Worm (Caenorhabditis elegans): Measurements from ENCODE around the gene C02B4.3.
"Not testable (repeated sequence)": the region's sequence is repeated elsewhere in the genome, so short reads cannot be mapped to it uniquely, and the experiment has no call there.

Gene C02B4.3

DNA sequence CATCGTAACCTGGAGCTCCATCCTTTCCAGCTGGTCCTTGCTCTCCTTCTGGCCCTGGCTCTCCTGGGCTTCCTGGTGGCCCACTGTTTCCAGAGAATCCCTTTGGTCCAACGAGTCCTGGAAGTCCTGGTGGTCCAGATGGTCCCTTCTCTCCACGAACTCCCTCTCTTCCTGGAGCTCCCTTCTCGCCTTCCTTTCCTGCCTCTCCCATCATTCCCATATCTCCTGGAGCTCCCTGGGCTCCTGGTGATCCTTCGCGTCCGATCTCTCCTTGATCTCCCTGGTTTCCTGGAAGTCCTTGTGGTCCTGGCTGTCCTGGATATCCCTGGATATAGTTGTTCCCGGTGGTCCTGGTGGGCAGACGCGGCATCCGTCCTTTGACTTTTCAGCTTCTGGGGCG is 23.4 kb downstream of the C02B4.3 start:
- no peak for TF ChIP-seq unc-62 (GFP tag; optimal IDR thresholded peaks at IDR 0.05)

DNA sequence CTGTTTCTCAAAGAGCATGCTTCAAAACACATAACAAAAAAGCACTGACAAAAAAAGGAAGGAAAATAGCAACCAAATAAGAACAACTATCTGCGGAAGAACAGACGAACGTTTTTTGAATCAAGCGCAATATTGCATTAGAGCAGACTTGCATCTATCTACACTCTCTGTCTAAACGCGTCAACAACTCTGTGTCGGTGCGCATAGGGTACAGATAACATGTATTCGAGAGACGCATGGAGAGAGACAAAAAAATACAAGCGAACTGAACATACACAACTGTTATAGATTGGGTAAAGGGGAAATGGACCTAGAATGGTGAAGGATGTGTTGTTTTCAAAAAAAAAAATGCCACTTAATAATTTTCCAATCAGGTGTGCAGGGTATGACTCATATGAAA is 24.6 kb downstream of the C02B4.3 start:
- TF ChIP-seq unc-62 (GFP tag; optimal IDR thresholded peaks at IDR 0.05): no peak

DNA sequence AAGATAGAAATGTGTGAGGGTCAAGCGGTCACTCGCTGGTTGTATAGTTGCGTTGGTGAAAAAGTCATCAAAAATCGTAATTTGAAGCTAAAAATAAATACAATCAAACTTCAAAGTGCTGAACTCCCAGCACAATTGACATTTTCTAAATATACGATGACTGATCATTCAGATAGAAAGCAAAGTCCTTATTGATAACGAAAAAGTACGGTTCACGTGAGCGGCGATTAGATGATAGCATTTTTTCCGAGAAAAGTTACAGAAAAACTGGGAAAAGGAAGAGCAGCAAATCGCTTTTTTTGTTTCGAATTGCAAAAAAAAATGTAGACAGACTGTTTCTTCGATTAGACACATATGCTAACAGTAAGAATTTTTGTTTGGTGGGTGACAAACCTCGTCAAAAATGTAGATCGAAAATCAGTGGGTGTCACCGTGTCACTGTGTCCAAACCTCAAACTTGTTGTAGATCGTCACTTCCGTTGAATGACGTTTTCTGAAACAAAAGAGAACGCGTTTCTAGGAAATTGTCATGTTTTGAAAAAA is 25.7 kb downstream of the C02B4.3 start, which contains the start of gene ivns-1:
Gene ivns-1, minus strand, starts transcription at position 493 of the 543 bp plus-strand sequence.
- TF ChIP-seq unc-62 (GFP tag; optimal IDR thresholded peaks at IDR 0.05): no peak

DNA sequence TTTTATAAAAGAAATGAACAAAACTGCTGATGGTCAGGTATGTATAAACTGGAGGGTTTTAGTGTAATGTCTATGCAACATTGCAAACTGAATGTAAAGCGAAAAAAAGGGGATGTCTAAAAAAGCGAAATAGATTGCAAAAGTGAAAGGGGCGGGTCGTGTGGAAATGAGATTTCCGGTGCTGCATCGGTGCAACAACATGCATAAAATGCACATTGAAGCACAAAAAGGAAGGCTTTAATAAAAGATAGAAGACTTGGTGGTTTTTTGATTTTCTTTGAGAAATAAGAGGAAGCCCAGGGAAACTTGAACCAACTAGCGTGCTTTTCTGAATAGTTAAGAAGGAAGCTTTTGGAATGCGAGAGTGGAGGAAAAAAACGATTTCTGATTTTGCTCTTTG is 27.0 kb downstream of the C02B4.3 start:
- no peak for TF ChIP-seq unc-62 (GFP tag; optimal IDR thresholded peaks at IDR 0.05)

DNA sequence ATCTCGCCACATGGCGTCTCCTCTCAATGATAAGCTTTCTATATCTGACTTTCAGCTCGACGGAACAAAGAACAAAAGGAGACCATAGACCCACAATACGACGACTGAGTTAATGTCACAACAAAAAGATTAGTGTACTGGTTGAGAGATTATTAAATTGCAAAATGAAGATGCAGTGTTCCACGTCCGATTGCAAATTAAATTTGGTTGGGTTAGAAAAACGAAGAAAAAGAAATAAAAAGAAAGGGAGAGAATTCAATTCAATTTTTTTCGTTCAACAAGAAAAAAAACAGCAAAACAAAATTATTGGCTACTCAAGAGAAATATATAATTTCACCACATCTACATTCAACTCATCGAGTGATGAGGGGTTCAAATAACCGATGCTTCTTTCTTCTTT is 28.2 kb downstream of the C02B4.3 start:
- TF ChIP-seq unc-62 (GFP tag; optimal IDR thresholded peaks at IDR 0.05): no peak

DNA sequence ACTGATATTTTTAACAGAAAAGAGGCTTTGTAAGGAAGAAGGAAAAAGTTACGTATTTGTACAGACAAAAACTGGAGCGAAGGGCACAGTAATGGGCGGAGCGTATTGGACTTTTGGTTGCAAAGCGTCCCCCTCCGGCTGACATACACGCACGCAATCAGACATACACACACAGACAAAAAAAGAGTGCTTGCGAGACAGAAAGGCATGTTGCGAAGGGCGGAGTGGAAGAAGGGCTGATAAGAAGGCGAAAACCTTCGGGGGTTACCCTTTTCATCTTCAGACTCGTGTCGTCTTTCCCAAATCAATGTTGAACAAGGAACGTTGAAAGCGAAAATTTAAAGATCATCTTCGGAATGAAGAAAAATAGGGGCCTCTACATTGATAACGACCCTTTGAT is 29.1 kb downstream of the C02B4.3 start:
- no peak for TF ChIP-seq unc-62 (GFP tag; optimal IDR thresholded peaks at IDR 0.05)

DNA sequence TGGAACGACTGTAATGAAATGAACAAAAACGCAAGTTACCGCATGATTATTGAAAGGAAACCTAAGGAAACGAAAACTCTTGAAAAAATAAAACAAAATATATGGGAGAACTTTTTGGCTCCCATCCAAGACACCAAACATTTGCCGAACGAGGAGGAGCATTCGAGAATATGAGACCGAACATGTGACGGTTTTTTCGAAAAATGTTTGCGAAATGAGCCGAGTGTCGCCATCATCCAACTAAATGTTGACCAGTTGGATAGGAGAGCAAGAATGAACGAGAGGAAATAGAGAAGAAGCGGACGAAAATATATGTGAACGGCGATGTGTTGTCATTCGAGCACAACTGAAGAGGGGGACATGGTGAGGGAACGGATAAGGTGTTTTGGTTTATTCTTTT is 29.6 kb downstream of the C02B4.3 start:
- TF ChIP-seq unc-62 (GFP tag; optimal IDR thresholded peaks at IDR 0.05): no peak

DNA sequence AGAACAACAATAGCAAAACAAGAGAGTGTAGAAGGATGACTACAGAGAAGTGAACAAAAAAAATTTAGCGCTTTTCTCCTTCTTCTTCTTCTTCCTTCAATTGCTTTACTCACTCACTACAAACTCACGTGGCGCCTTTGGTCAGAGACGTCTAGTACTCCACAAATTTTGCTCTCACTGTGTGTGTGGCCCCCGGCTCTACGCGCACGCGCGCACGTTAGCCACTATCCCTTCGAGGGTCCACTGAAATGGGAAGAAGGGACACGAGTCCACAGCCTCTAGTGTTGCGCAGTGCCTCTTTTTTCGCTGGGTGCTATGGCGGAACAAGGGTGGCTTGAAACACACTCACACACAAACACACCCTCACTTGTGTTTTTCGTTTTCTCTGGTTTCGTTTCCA is 30.4 kb downstream of the C02B4.3 start:
- no peak for TF ChIP-seq unc-62 (GFP tag; optimal IDR thresholded peaks at IDR 0.05)

DNA sequence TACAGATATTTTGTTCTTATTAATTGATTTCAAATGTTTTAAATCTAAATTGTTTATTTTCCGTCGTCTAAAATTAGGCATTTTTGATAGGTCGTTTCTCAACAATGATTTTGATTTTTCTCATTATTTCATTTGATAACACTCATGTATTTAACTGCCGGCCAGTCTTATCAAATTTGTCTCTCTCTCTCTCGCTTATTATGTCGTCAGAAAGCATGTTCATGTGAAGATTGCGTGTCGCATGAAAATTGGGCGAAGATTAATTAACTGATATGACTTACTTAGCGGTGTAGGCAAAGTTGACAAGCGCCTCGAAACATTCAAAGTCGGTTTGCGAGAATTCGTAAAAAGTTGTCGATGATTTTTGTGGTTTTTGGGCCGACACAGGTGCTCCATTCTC is 31.9 kb downstream of the C02B4.3 start:
- TF ChIP-seq unc-62 (GFP tag; optimal IDR thresholded peaks at IDR 0.05): no peak

DNA sequence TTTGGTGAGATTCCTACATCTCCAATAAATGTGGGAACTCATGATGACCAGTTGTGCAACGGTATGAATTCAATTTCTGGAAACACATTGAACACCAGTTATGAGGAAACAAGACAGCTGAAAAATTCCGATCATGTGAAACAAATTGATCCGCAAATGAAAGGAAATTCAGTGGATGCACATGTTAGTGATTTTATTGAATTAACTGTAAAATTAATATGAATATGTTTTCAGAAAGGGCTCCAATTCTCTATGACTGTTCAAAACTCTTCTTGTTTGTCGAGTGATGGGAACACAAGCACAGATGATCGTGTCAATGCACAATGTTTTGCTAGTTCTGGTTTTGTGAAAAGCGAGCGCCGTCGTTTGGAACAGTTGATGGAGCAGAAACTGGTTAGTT is 39.3 kb downstream of the C02B4.3 start:
- no peak for TF ChIP-seq unc-62 (GFP tag; optimal IDR thresholded peaks at IDR 0.05)

DNA sequence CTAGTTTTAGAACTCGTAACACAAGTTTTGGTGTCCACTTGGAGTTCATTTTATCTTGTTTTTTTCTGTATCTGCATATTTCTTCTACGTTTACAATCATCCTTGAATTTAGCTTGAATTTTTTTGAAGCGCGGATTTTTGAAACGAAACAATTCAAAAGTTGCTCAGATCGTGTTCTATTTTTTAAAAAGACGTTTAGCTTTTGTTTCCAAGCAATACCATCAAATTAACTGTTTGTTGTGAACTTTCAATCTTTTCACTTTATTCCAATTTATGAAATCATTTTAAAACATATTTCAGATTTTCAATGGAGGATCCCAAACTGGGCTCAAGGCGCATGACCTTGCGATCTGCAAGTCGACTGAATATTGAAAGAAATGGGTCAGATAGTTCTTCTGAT is 40.5 kb downstream of the C02B4.3 start, which contains the start of gene R09A8.2:
Gene R09A8.2, plus strand, starts transcription at position 301 of the 400 bp plus-strand sequence.
- no peak for TF ChIP-seq unc-62 (GFP tag; optimal IDR thresholded peaks at IDR 0.05)

DNA sequence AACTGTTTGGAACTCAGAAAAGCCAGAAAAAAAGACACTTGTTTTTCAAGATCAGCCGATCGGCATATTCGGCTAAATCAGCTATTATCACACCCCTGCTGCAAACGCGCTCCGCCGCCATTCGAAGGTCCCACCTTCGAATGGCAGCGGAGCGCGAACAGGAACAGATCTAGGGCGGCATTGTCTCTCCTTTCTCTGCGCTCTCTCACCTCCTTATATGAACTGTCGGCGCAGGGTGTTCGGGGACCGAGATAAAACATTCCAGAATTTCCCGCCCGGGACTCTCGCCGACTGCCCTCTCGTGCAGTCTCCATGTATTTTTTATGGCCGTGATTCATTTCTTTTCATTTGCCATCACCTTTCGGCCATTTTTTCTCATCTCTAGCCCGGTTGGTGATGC is 41.2 kb downstream of the C02B4.3 start:
- TF ChIP-seq unc-62 (GFP tag; optimal IDR thresholded peaks at IDR 0.05): no peak

DNA sequence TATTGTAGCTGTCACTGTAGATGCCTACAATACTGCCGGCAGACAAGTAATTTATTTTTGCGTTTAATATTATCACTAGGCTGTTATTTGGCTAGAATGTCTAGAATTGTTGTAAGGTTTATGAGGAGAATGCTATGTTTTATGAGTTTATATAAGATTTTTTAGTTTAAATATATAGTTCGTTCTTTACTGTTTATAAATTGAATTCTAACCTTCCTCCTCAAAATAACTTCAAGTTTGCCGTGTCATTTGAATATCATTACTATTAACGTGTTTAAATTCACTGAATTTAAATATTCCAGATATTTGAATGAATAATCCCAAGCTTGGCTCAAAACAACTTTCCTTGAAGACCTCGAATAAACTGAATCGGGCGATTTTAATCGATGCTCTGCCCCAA is 46.2 kb downstream of the C02B4.3 start, which contains the start of gene R09A8.1:
Gene R09A8.1, plus strand, starts transcription at position 301 of the 400 bp plus-strand sequence.
- not testable (repeated sequence) for TF ChIP-seq unc-62 (GFP tag; optimal IDR thresholded peaks at IDR 0.05)
